Worm (Caenorhabditis elegans) whole organism, L4 larva: ENCODE data around the gene C35B1.8.

ENCODE experiments used
- T20F7.1 ChIP-seq: fragments of 200-800 bp; sonication (Bioruptor generic); optimal IDR thresholded peaks from 2 replicates; lab custom pipeline; 2018; ENCODE audit warnings: mild to moderate bottlenecking, missing genetic modification characterization, missing compliant biosample characterization
- Y48G9A.11 ChIP-seq: fragments of 200-800 bp; sonication (Bioruptor generic); IDR thresholded peaks from 2 replicates; pipeline ENCODE4 v1.3.6; 2022; ENCODE audit warnings: missing genetic modification reagents, missing genetic modification characterization, missing compliant biosample characterization
- Y5F2A.4 ChIP-seq: fragments of 200-800 bp; sonication (Bioruptor generic); optimal IDR thresholded peaks from 2 replicates; lab custom pipeline; 2018; ENCODE audit warnings: mild to moderate bottlenecking, missing genetic modification characterization, missing compliant biosample characterization
- arid-1 ChIP-seq: fragments of 200-800 bp; sonication (Bioruptor generic); conservative IDR thresholded peaks from 2 replicates; pipeline ENCODE4 v1.3.6; 2022; ENCODE audit warnings: missing genetic modification reagents, missing genetic modification characterization, missing compliant biosample characterization
- dpl-1 ChIP-seq: fragments of 150-350 bp; optimal IDR thresholded peaks from 2 replicates; lab custom pipeline; 2014; ENCODE audit warnings: missing biosample characterization, missing genetic modification reagents, missing genetic modification characterization
- egl-27 ChIP-seq: sonication (generic microtip); optimal IDR thresholded peaks from 3 replicates; lab custom pipeline; 2017; ENCODE audit warnings: missing biosample characterization, missing genetic modification reagents, missing genetic modification characterization
- egl-43 ChIP-seq: fragments of 200-800 bp; sonication (Bioruptor generic); IDR thresholded peaks from 2 replicates; pipeline ENCODE4 v1.3.6; 2022; ENCODE audit warnings: missing genetic modification reagents, missing genetic modification characterization, missing compliant biosample characterization
- madf-9 ChIP-seq: fragments of 200-800 bp; sonication (Bioruptor generic); conservative IDR thresholded peaks from 2 replicates; pipeline ENCODE4 v1.3.6; 2022; ENCODE audit warnings: missing genetic modification reagents, missing genetic modification characterization, missing compliant biosample characterization
- pha-4 ChIP-seq, 2 experiments: fragments of 150-350 bp in 1 of 2; fragments of 200-800 bp in 1 of 2; sonication (Bioruptor generic) in 1 of 2; IDR thresholded peaks in 1 of 2; optimal IDR thresholded peaks in 1 of 2; 2 replicates each; pipeline versions ENCODE4 v1.3.6 to Lab custom; 2014 to 2022; ENCODE audit warnings: missing genetic modification characterization in 2 of 2, missing genetic modification reagents in 2 of 2, missing biosample characterization in 1 of 2, missing compliant biosample characterization in 1 of 2
- skn-1 ChIP-seq: fragments of 150-350 bp; optimal IDR thresholded peaks from 2 replicates; lab custom pipeline; 2014; ENCODE audit warnings: missing biosample characterization, missing genetic modification characterization
- snpc-4 ChIP-seq: fragments of 150-350 bp; optimal IDR thresholded peaks from 2 replicates; lab custom pipeline; 2014; ENCODE audit warnings: missing biosample characterization, missing genetic modification characterization
- unc-39 ChIP-seq: sonication (generic microtip); optimal IDR thresholded peaks from 2 replicates; lab custom pipeline; 2017; ENCODE audit warnings: missing biosample characterization, missing genetic modification characterization
- unc-62 ChIP-seq, 3 experiments: fragments of 150-350 bp in 1 of 3; sonication (generic microtip); optimal IDR thresholded peaks in 2 of 3; peaks in 1 of 3; 1 replicate in 1 of 3; 2 replicates in 2 of 3; lab custom pipeline; 2014 to 2017; ENCODE audit warnings: missing biosample characterization in 3 of 3, missing genetic modification characterization in 3 of 3, missing genetic modification reagents in 3 of 3, missing genotype in 1 of 3

DNA sequence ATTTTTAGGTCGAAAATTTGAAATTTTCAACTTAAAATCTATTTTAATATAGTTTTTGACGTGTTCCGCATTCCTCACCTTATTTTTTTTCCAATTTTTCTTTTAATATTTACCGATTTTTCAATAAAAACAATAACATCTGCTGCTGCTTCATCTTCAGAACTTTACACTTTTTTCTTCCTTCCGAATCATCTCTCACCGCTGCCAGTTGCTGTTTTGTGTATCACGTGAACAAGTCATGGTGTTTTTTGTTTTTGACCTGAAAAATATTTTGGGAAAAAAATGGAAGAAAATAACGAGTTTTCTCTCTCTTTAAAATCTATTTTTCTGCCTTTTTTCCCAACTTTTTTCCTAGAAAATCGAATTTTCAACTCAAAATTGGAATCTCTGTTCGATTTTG lies 21.0 kb upstream of the C35B1.8 start:
- TF ChIP-seq unc-62 (GFP tag; optimal IDR thresholded peaks at IDR 0.05 in 1 of 2; lab: Kevin White, UChicago) = no peak
- no peak for TF ChIP-seq unc-62 (tag; optimal IDR thresholded peaks at IDR 0.05; lab: Kevin White, UChicago)
- no peak for TF ChIP-seq dpl-1 (GFP tag; lab: Kevin White, UChicago)
- TF ChIP-seq snpc-4 (tag; lab: Kevin White, UChicago) = no peak
- TF ChIP-seq madf-9 (GFP tag; lab: Robert Waterston, UW) = no peak
- no peak for TF ChIP-seq Y5F2A.4 (GFP tag; lab: Kevin White, UChicago)
- no peak for TF ChIP-seq skn-1
- TF ChIP-seq T20F7.1 (GFP tag; lab: Kevin White, UChicago) = no peak
- no peak for TF ChIP-seq arid-1 (GFP tag; lab: Robert Waterston, UW)
- no peak for TF ChIP-seq egl-43 (GFP tag; lab: Robert Waterston, UW)
- TF ChIP-seq egl-27 (tag; lab: Kevin White, UChicago) = no peak
- no peak for TF ChIP-seq unc-39 (tag; lab: Kevin White, UChicago)
- no peak for TF ChIP-seq Y48G9A.11 (GFP tag; lab: Robert Waterston, UW)
- TF ChIP-seq pha-4 (GFP tag; IDR thresholded peaks at IDR 0.05; lab: Robert Waterston, UW) = no peak
- no peak for TF ChIP-seq pha-4 (tag; optimal IDR thresholded peaks at IDR 0.05; lab: Kevin White, UChicago)
